Worm (Caenorhabditis elegans) whole organism, L1 larva: ENCODE measurements around the gene F46C5.9.

Source experiments
- blmp-1 ChIP-seq: fragments of 150-350 bp; optimal IDR thresholded peaks from 2 replicates; lab custom pipeline; 2014; ENCODE audit warnings: missing biosample characterization, missing genetic modification characterization
- ces-1 ChIP-seq: fragments of 150-350 bp; optimal IDR thresholded peaks from 2 replicates; lab custom pipeline; 2014; ENCODE audit warnings: missing biosample characterization, missing genetic modification reagents, missing genetic modification characterization
- lin-15B ChIP-seq: fragments of 150-350 bp; sonication (generic microtip); optimal IDR thresholded peaks from 3 replicates; lab custom pipeline; 2014; ENCODE audit warnings: missing biosample characterization, missing genetic modification characterization
- nhr-28 ChIP-seq: fragments of 150-350 bp; optimal IDR thresholded peaks from 2 replicates; lab custom pipeline; 2014; ENCODE audit warnings: missing biosample characterization, missing genetic modification characterization
- nhr-85 ChIP-seq: sonication (generic microtip); peaks from one replicate; lab custom pipeline; 2016; ENCODE audit warnings: missing genetic modification characterization, inconsistent platforms, missing compliant biosample characterization
- pag-3 ChIP-seq: sonication (generic microtip); optimal IDR thresholded peaks from 2 replicates; lab custom pipeline; 2017; ENCODE audit warnings: missing genetic modification characterization, mild to moderate bottlenecking, missing compliant biosample characterization, antibody characterized with exemption, borderline replicate concordance; ENCODE audit not compliant: insufficient read depth
- tbx-2 ChIP-seq: sonication (generic microtip); optimal IDR thresholded peaks from 2 replicates; lab custom pipeline; 2016; ENCODE audit warnings: missing genetic modification characterization, missing compliant biosample characterization
- unc-62 ChIP-seq: fragments of 150-350 bp; optimal IDR thresholded peaks from 2 replicates; lab custom pipeline; 2014; ENCODE audit warnings: missing biosample characterization, missing genetic modification reagents, missing genetic modification characterization
- zag-1 ChIP-seq: fragments of 150-350 bp; optimal IDR thresholded peaks from 2 replicates; lab custom pipeline; 2014; ENCODE audit warnings: missing biosample characterization, missing genetic modification characterization

DNA sequence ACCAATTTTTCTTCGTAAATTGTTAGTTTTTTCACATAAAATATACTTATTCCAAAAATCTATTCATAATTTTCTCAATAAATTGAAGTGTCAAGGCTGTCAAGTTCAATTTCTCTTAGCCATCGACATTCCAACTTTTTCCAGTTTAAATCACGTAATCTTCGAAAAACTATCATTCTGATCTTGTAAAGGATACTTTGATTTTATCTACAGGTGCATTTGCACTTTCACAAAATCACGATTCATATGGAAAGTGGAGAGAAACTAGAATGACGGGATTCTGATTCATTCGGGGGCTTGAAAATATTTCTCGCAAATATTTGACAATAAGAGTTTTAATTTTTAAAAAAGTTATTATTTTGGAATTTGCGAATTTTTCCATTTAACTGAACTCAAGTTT is 42.7 kb upstream of the F46C5.9 start:
- TF ChIP-seq pag-3 (no peak), ces-1 (no peak), lin-15B (no peak), tbx-2 (tag; lab: Kevin White, UChicago) (no peak), nhr-28 (tag; lab: Kevin White, UChicago) (no peak), nhr-85 (tag; lab: Kevin White, UChicago) (peak; percentile 64), unc-62 (GFP tag; lab: Kevin White, UChicago) (no peak), zag-1 (tag; lab: Kevin White, UChicago) (no peak), blmp-1 (tag; lab: Kevin White, UChicago) (no peak)
